Fruit fly (Drosophila melanogaster) whole organism, embryonic: Measurements from ENCODE around the gene teq.
A peak's percentile ranks its signal among the peaks of the same experiment; 100 is the strongest.

Experiments
- CG10274 ChIP-seq: fragments of 200-800 bp; sonication (Bioruptor generic); optimal IDR thresholded peaks from 3 replicates; lab custom pipeline; 2017; ENCODE audit warnings: missing biosample characterization, mild to moderate bottlenecking, missing genetic modification characterization
- CG12071 ChIP-seq: fragments of 200-800 bp; sonication (Bioruptor generic); optimal IDR thresholded peaks from 3 replicates; lab custom pipeline; 2018; ENCODE audit warnings: missing biosample characterization, mild to moderate bottlenecking, missing genetic modification characterization
- CG13775 ChIP-seq: fragments of 200-800 bp; sonication (Bioruptor generic); optimal IDR thresholded peaks from 3 replicates; lab custom pipeline; 2017; ENCODE audit warnings: missing biosample characterization, mild to moderate bottlenecking, missing genetic modification characterization
- CG13894 ChIP-seq: fragments of 200-800 bp; sonication (Bioruptor generic); optimal IDR thresholded peaks from 3 replicates; lab custom pipeline; 2018; ENCODE audit warnings: missing biosample characterization, mild to moderate bottlenecking, missing genetic modification characterization, moderate library complexity
- CG1602 ChIP-seq: fragments of 200-800 bp; sonication (Bioruptor generic); optimal IDR thresholded peaks from 3 replicates; lab custom pipeline; 2016; ENCODE audit warnings: missing biosample characterization, missing genetic modification characterization
- CG17186 ChIP-seq: fragments of 200-800 bp; sonication (Bioruptor generic); optimal IDR thresholded peaks from 3 replicates; lab custom pipeline; 2017; ENCODE audit warnings: missing biosample characterization, missing genetic modification reagents, missing genetic modification characterization
- CG18011 ChIP-seq: fragments of 200-800 bp; sonication (Bioruptor generic); optimal IDR thresholded peaks from 2 replicates; lab custom pipeline; 2017; ENCODE audit warnings: missing biosample characterization, missing genetic modification characterization, mild to moderate bottlenecking, moderate library complexity, missing genotype
- CG3065 ChIP-seq: fragments of 200-800 bp; sonication (Bioruptor generic); optimal IDR thresholded peaks from 2 replicates; lab custom pipeline; 2016; ENCODE audit warnings: missing biosample characterization, missing genetic modification characterization
- CG34422 ChIP-seq: fragments of 200-800 bp; sonication (Bioruptor generic); IDR thresholded peaks from 3 replicates; pipeline ENCODE4 v1.3.6; 2022; ENCODE audit warnings: missing biosample characterization, missing genetic modification characterization
- CG4730 ChIP-seq: fragments of 200-800 bp; sonication (Bioruptor generic); IDR thresholded peaks from 2 replicates; pipeline ENCODE4 v1.3.6; 2022; ENCODE audit warnings: missing biosample characterization, missing genetic modification characterization
- CG6175 ChIP-seq: fragments of 200-800 bp; sonication (Bioruptor generic); IDR thresholded peaks from 3 replicates; pipeline ENCODE4 v1.3.6; 2022; ENCODE audit warnings: missing biosample characterization, missing genetic modification characterization
- CG6654 ChIP-seq: fragments of 200-800 bp; sonication (Bioruptor generic); optimal IDR thresholded peaks from 2 replicates; lab custom pipeline; 2017; ENCODE audit warnings: missing biosample characterization, mild to moderate bottlenecking, missing genetic modification characterization
- CG6689 ChIP-seq: fragments of 200-800 bp; sonication (Bioruptor generic); IDR thresholded peaks from 2 replicates; pipeline ENCODE4 v1.3.6; 2022; ENCODE audit warnings: missing biosample characterization, missing genetic modification characterization
- CG7271 ChIP-seq: fragments of 200-800 bp; sonication (Bioruptor generic); optimal IDR thresholded peaks from 2 replicates; lab custom pipeline; 2018; ENCODE audit warnings: missing biosample characterization, mild to moderate bottlenecking, missing genetic modification characterization, moderate library complexity
- CG7372 ChIP-seq: fragments of 200-800 bp; sonication (Bioruptor generic); IDR thresholded peaks from 2 replicates; pipeline ENCODE4 v1.3.6; 2022; ENCODE audit warnings: missing biosample characterization, missing genetic modification characterization
- CG7839 ChIP-seq: fragments of 200-800 bp; sonication (Bioruptor generic); optimal IDR thresholded peaks from 3 replicates; lab custom pipeline; 2018; ENCODE audit warnings: missing biosample characterization, mild to moderate bottlenecking, missing genetic modification characterization, moderate library complexity
- CG7963 ChIP-seq: fragments of 200-800 bp; sonication (Bioruptor generic); IDR thresholded peaks from 3 replicates; pipeline ENCODE4 v1.3.6; 2022; ENCODE audit warnings: missing biosample characterization, missing genetic modification characterization; ENCODE audit not compliant: partially characterized antibody
- CG8290 ChIP-seq, 3 experiments: fragments of 200-800 bp; sonication (Bioruptor generic); optimal IDR thresholded peaks; 2 replicates each; lab custom pipeline; 2016 to 2019; ENCODE audit warnings: missing biosample characterization in 3 of 3, missing genetic modification characterization in 3 of 3, mild to moderate bottlenecking in 2 of 3, moderate library complexity in 1 of 3
- CG9437 ChIP-seq: fragments of 200-800 bp; sonication (Bioruptor generic); optimal IDR thresholded peaks from 2 replicates; lab custom pipeline; 2018; ENCODE audit warnings: missing biosample characterization, mild to moderate bottlenecking, missing genetic modification characterization
- Deaf1 ChIP-seq: fragments of 200-800 bp; optimal IDR thresholded peaks from 3 replicates; lab custom pipeline; 2019; ENCODE audit warnings: missing biosample characterization, mild to moderate bottlenecking, missing genetic modification characterization, moderate library complexity
- Ets65A ChIP-seq: fragments of 200-800 bp; sonication (Bioruptor generic); peaks from one replicate; lab custom pipeline; 2016; ENCODE audit warnings: missing biosample characterization, missing genetic modification characterization
- Hand ChIP-seq: fragments of 200-800 bp; sonication (Bioruptor generic); optimal IDR thresholded peaks from 2 replicates; lab custom pipeline; 2017; ENCODE audit warnings: mild to moderate bottlenecking, missing biosample characterization, missing genetic modification reagents, missing genetic modification characterization
- HmgD ChIP-seq: fragments of 200-800 bp; sonication (Bioruptor generic); optimal IDR thresholded peaks from 3 replicates; lab custom pipeline; 2016; ENCODE audit warnings: missing biosample characterization, missing genetic modification characterization
- Mes4 ChIP-seq: fragments of 200-800 bp; sonication (Bioruptor generic); optimal IDR thresholded peaks from 2 replicates; lab custom pipeline; 2016; ENCODE audit warnings: missing biosample characterization, missing genetic modification characterization
- NK7.1 ChIP-seq: fragments of 200-800 bp; sonication (Bioruptor generic); optimal IDR thresholded peaks from 3 replicates; lab custom pipeline; 2016; ENCODE audit warnings: missing biosample characterization, missing genetic modification characterization
- Nf-YC ChIP-seq: fragments of 200-800 bp; optimal IDR thresholded peaks from 3 replicates; lab custom pipeline; 2019; ENCODE audit warnings: missing biosample characterization, mild to moderate bottlenecking, missing genetic modification characterization, moderate library complexity
- Pdp1 ChIP-seq, 2 experiments: fragments of 200-800 bp; sonication (Bioruptor generic); optimal IDR thresholded peaks; 3 replicates each; lab custom pipeline; 2016; ENCODE audit warnings: missing biosample characterization in 2 of 2, missing genetic modification characterization in 2 of 2, mild to moderate bottlenecking in 1 of 2, moderate library complexity in 1 of 2
- ase ChIP-seq: fragments of 200-800 bp; sonication (Bioruptor generic); IDR thresholded peaks from 3 replicates; pipeline ENCODE4 v1.3.6; 2022; ENCODE audit warnings: missing biosample characterization, missing genetic modification characterization
- dimm ChIP-seq: fragments of 200-800 bp; sonication (Bioruptor generic); IDR thresholded peaks from 2 replicates; pipeline ENCODE4 v1.3.6; 2022; ENCODE audit warnings: missing biosample characterization, missing genetic modification characterization
- emc ChIP-seq: fragments of 200-800 bp; sonication (Bioruptor generic); optimal IDR thresholded peaks from 2 replicates; lab custom pipeline; 2016; ENCODE audit warnings: missing biosample characterization, missing genetic modification characterization
- en ChIP-seq: fragments of 200-800 bp; sonication (Bioruptor generic); optimal IDR thresholded peaks from 2 replicates; lab custom pipeline; 2016; ENCODE audit warnings: missing biosample characterization, missing genetic modification characterization
- fd96Cb ChIP-seq: fragments of 200-800 bp; sonication (Bioruptor generic); optimal IDR thresholded peaks from 2 replicates; lab custom pipeline; 2018; ENCODE audit warnings: missing biosample characterization, mild to moderate bottlenecking, missing genetic modification characterization, moderate library complexity
- gcm2 ChIP-seq: fragments of 200-800 bp; sonication (Bioruptor generic); optimal IDR thresholded peaks from 2 replicates; lab custom pipeline; 2016; ENCODE audit warnings: missing biosample characterization, missing genetic modification characterization
- gem ChIP-seq: fragments of 200-800 bp; sonication (Bioruptor generic); optimal IDR thresholded peaks from 2 replicates; lab custom pipeline; 2019; ENCODE audit warnings: missing biosample characterization, mild to moderate bottlenecking, missing genetic modification characterization, moderate library complexity
- gfzf ChIP-seq: fragments of 200-800 bp; sonication (Bioruptor generic); optimal IDR thresholded peaks from 2 replicates; lab custom pipeline; 2016; ENCODE audit warnings: missing biosample characterization, mild to moderate bottlenecking, missing genetic modification characterization, moderate library complexity
- jing ChIP-seq: fragments of 200-800 bp; sonication (Bioruptor generic); optimal IDR thresholded peaks from 2 replicates; lab custom pipeline; 2018; ENCODE audit warnings: missing biosample characterization, mild to moderate bottlenecking, missing genetic modification characterization
- kah ChIP-seq: fragments of 200-800 bp; sonication (Bioruptor generic); optimal IDR thresholded peaks from 2 replicates; lab custom pipeline; 2018; ENCODE audit warnings: missing biosample characterization, mild to moderate bottlenecking, missing genetic modification characterization
- klu ChIP-seq: fragments of 200-800 bp; sonication (Bioruptor generic); IDR thresholded peaks from 2 replicates; pipeline ENCODE4 v1.3.6; 2022; ENCODE audit warnings: missing biosample characterization, missing genetic modification characterization
- org-1 ChIP-seq: fragments of 200-800 bp; sonication (Bioruptor generic); optimal IDR thresholded peaks from 2 replicates; lab custom pipeline; 2017; ENCODE audit warnings: missing biosample characterization, missing genetic modification characterization
- pum ChIP-seq: fragments of 200-800 bp; sonication (Bioruptor generic); optimal IDR thresholded peaks from 2 replicates; lab custom pipeline; 2016; ENCODE audit warnings: missing biosample characterization, missing genetic modification characterization
- sens ChIP-seq: fragments of 200-800 bp; sonication (Bioruptor generic); peaks from one replicate; lab custom pipeline; 2016; ENCODE audit warnings: missing biosample characterization, missing genetic modification characterization
- sens-2 ChIP-seq: fragments of 200-800 bp; sonication (Bioruptor generic); IDR thresholded peaks from 2 replicates; pipeline ENCODE4 v1.3.6; 2022; ENCODE audit warnings: missing biosample characterization, missing genetic modification characterization
- seq ChIP-seq: fragments of 200-800 bp; sonication (Bioruptor generic); IDR thresholded peaks from 2 replicates; pipeline ENCODE4 v1.3.6; 2022; ENCODE audit warnings: missing biosample characterization, missing genetic modification characterization
- sim ChIP-seq: fragments of 200-800 bp; sonication (Bioruptor generic); IDR thresholded peaks from 2 replicates; pipeline ENCODE4 v1.3.6; 2022; ENCODE audit warnings: missing biosample characterization, missing genetic modification characterization
- slbo ChIP-seq: fragments of 200-800 bp; sonication (Bioruptor generic); IDR thresholded peaks from 2 replicates; pipeline ENCODE4 v1.3.6; 2022; ENCODE audit warnings: missing biosample characterization, missing genetic modification characterization
- slp2 ChIP-seq: fragments of 200-800 bp; sonication (Bioruptor generic); optimal IDR thresholded peaks from 2 replicates; lab custom pipeline; 2016; ENCODE audit warnings: missing biosample characterization, missing genetic modification characterization
- sqz ChIP-seq: fragments of 200-800 bp; sonication (Bioruptor generic); optimal IDR thresholded peaks from 3 replicates; lab custom pipeline; 2018; ENCODE audit warnings: missing biosample characterization, mild to moderate bottlenecking, missing genetic modification characterization
- ssp ChIP-seq: fragments of 200-800 bp; sonication (Bioruptor generic); IDR thresholded peaks from 2 replicates; pipeline ENCODE4 v1.3.6; 2022; ENCODE audit warnings: missing biosample characterization, missing genetic modification characterization
- tna ChIP-seq: fragments of 200-800 bp; sonication (Bioruptor generic); IDR thresholded peaks from 2 replicates; pipeline ENCODE4 v1.3.6; 2022; ENCODE audit warnings: missing biosample characterization, missing genetic modification characterization; ENCODE audit not compliant: partially characterized antibody
- toy ChIP-seq: fragments of 200-800 bp; sonication (Bioruptor generic); IDR thresholded peaks from 2 replicates; pipeline ENCODE4 v1.3.6; 2022; ENCODE audit warnings: missing biosample characterization, missing genetic modification characterization
- twi ChIP-seq: fragments of 200-800 bp; optimal IDR thresholded peaks from 2 replicates; lab custom pipeline; 2019; ENCODE audit warnings: missing biosample characterization, mild to moderate bottlenecking, missing genetic modification characterization, moderate library complexity
- vnd ChIP-seq: fragments of 200-800 bp; sonication (Bioruptor generic); IDR thresholded peaks from 3 replicates; pipeline ENCODE4 v1.3.6; 2022; ENCODE audit warnings: missing biosample characterization, missing genetic modification characterization; ENCODE audit not compliant: partially characterized antibody

teq gene

DNA sequence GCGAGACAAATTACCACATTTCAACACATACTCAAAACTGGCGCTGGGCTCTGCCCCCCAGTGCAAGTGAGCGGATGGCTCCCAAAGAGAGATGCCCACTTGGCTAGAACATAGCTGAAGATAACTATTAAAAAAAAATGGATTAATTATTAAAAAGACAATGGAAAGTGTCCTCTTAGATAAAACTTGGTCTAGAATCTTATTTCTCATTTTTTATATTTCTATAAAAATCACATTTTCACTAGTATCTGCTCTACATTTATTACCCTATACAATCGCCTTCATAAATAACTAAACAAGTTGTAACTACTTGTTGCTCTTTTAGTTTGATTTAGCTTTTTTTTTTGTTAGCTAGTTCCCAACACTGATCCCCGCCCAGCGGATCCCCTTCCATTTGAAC is 41.6 kb upstream of the teq start (continued):
- TF ChIP-seq Hand (GFP tag; lab: Kevin White, UChicago) (no peak), gfzf (GFP tag; lab: Kevin White, UChicago) (no peak), Ets65A (no peak), CG7271 (no peak), CG13775 (GFP tag; lab: Kevin White, UChicago) (no peak), Nf-YC (tag; lab: Kevin White, UChicago) (no peak), CG6654 (peak; percentile 0), CG7963 (GFP tag; lab: Robert Waterston, UW) (no peak), pum (GFP tag; lab: Kevin White, UChicago) (no peak), slbo (GFP tag; lab: Robert Waterston, UW) (no peak), CG1602 (GFP tag; lab: Kevin White, UChicago) (no peak), CG6689 (0 out of 2 replicates have a peak, but pooled peaks have one; percentile 31), CG7839 (tag; lab: Kevin White, UChicago) (peak; percentile 5), slp2 (GFP tag; lab: Kevin White, UChicago) (no peak), toy (GFP tag; lab: Robert Waterston, UW) (no peak), CG4730 (GFP tag; lab: Robert Waterston, UW) (no peak), CG34422 (no peak), CG17186 (GFP tag; lab: Kevin White, UChicago) (no peak), klu (GFP tag; lab: Robert Waterston, UW) (no peak), sens-2 (no peak), emc (GFP tag; lab: Kevin White, UChicago) (no peak), sqz (GFP tag; lab: Kevin White, UChicago) (peak; percentile 9), CG7372 (no peak), kah (no peak), Mes4 (GFP tag; lab: Kevin White, UChicago) (no peak), fd96Cb (peak; percentile 26), ase (GFP tag; lab: Robert Waterston, UW) (no peak), sim (GFP tag; lab: Robert Waterston, UW) (no peak), gcm2 (GFP tag; lab: Kevin White, UChicago) (no peak), CG3065 (GFP tag; lab: Kevin White, UChicago) (no peak), Deaf1 (tag; lab: Kevin White, UChicago) (no peak), ssp (no peak), CG18011 (no peak), sens (GFP tag; lab: Kevin White, UChicago) (peak; percentile 69), NK7.1 (GFP tag; lab: Kevin White, UChicago) (no peak), CG13894 (tag; lab: Kevin White, UChicago) (no peak), vnd (GFP tag; lab: Robert Waterston, UW) (no peak), seq (no peak), CG10274 (no peak), HmgD (GFP tag; lab: Kevin White, UChicago) (no peak), CG12071 (no peak), CG9437 (GFP tag; lab: Kevin White, UChicago) (no peak), twi (tag; lab: Kevin White, UChicago) (no peak), Pdp1 (GFP tag; optimal IDR thresholded peaks at IDR 0.05; lab: Kevin White, UChicago) (no peak), CG6175 (GFP tag; lab: Robert Waterston, UW) (no peak), dimm (GFP tag; lab: Robert Waterston, UW) (no peak), en (GFP tag; lab: Kevin White, UChicago) (no peak), CG8290 (GFP tag; optimal IDR thresholded peaks at IDR 0.05; lab: Kevin White, UChicago) (no peak), CG8290 (tag; optimal IDR thresholded peaks at IDR 0.05; lab: Kevin White, UChicago) (no peak), org-1 (no peak), tna (no peak), gem (tag; lab: Kevin White, UChicago) (peak; percentile 45), jing (GFP tag; lab: Kevin White, UChicago) (no peak)
